Worm (Caenorhabditis elegans): ENCODE data around the gene sdf-9.
A peak's percentile ranks its signal among the peaks of the same experiment; 100 is the strongest.

Gene sdf-9

ce11 chrV:20778257-20778697 is 19.7 kb upstream of the sdf-9 start (continued):
- TF ChIP-seq vab-7 (GFP tag; IDR thresholded peaks at IDR 0.05), result peak; percentile 64; the same call in 1 of the 2 replicates
- peak; percentile 76 for TF ChIP-seq set-16 (GFP tag; IDR thresholded peaks at IDR 0.05)
- no peak for TF ChIP-seq lin-39 (tag; optimal IDR thresholded peaks at IDR 0.05)
- TF ChIP-seq skn-1 (tag; optimal IDR thresholded peaks at IDR 0.05), result no peak
- no peak for TF ChIP-seq ZK337.2 (GFP tag; IDR thresholded peaks at IDR 0.05)
- peak; percentile 92 for TF ChIP-seq nhr-25 (tag; optimal IDR thresholded peaks at IDR 0.05; ENCODE audit: borderline replicate concordance, insufficient read depth)
- TF ChIP-seq daf-16 (GFP tag; optimal IDR thresholded peaks at IDR 0.05), result peak; percentile 80 to 84
- TF ChIP-seq daf-16 (tag; optimal IDR thresholded peaks at IDR 0.05), result peak; percentile 72
- peak; percentile 44 for TF ChIP-seq Y5F2A.4 (GFP tag; optimal IDR thresholded peaks at IDR 0.05)
- peak; percentile 87 for TF ChIP-seq zfp-3 (GFP tag; conservative IDR thresholded peaks at IDR 0.05)
- peak; percentile 65 for TF ChIP-seq lin-38 (GFP tag; IDR thresholded peaks at IDR 0.05)
- no peak for TF ChIP-seq Y105C5A.15 (GFP tag; IDR thresholded peaks at IDR 0.05)
- TF ChIP-seq unc-39 (tag; optimal IDR thresholded peaks at IDR 0.05), result no peak
- TF ChIP-seq arid-1 (GFP tag; conservative IDR thresholded peaks at IDR 0.05), result peak; percentile 83
- peak; percentile 69; the same call in 1 of the 2 replicates for TF ChIP-seq madf-9 (GFP tag; conservative IDR thresholded peaks at IDR 0.05)
- TF ChIP-seq php-3 (GFP tag; IDR thresholded peaks at IDR 0.05), result peak; percentile 72
- TF ChIP-seq lin-1 (GFP tag; IDR thresholded peaks at IDR 0.05), result peak; percentile 78
- no peak for TF ChIP-seq R02D3.7 (tag; optimal IDR thresholded peaks at IDR 0.05)
- TF ChIP-seq tag-97 (GFP tag; IDR thresholded peaks at IDR 0.05), result no peak
- peak; percentile 93; the same call in 1 of the 2 replicates for TF ChIP-seq ceh-20 (GFP tag; IDR thresholded peaks at IDR 0.05)
- TF ChIP-seq lin-15B (tag; optimal IDR thresholded peaks at IDR 0.05), result no peak
- peak; percentile 83 for TF ChIP-seq duxl-1 (tag; optimal IDR thresholded peaks at IDR 0.05; ENCODE audit: poor library complexity)
- peak in 1 of 2 experiments; percentile 100 for TF ChIP-seq unc-62 (GFP tag; optimal IDR thresholded peaks at IDR 0.05 in 1 of 2)
- no peak for TF ChIP-seq unc-62 (tag; optimal IDR thresholded peaks at IDR 0.05)
- TF ChIP-seq nhr-48 (tag; optimal IDR thresholded peaks at IDR 0.05), result peak; percentile 97
- TF ChIP-seq T26A8.4 (GFP tag; IDR thresholded peaks at IDR 0.05), result peak; percentile 84
- peak; percentile 6 for TF ChIP-seq ceh-28 (tag; optimal IDR thresholded peaks at IDR 0.05)
- TF ChIP-seq spr-1 (tag; optimal IDR thresholded peaks at IDR 0.05), result peak; percentile 89
- peak; percentile 40 for TF ChIP-seq ztf-7 (tag; optimal IDR thresholded peaks at IDR 0.05)
- TF ChIP-seq nhr-6 (tag; optimal IDR thresholded peaks at IDR 0.05), result peak; percentile 79
- TF ChIP-seq T20F7.1 (GFP tag; optimal IDR thresholded peaks at IDR 0.05), result peak; percentile 71

ce11 chrV:20778886-20779285 is 19.1 kb upstream of the sdf-9 start:
- TF ChIP-seq F26F4.8 (GFP tag; conservative IDR thresholded peaks at IDR 0.05) (no peak), nhr-28 (tag; optimal IDR thresholded peaks at IDR 0.05) (peak; percentile 48), ceh-28 (tag; optimal IDR thresholded peaks at IDR 0.05) (peak; percentile 10), dmd-6 (GFP tag; IDR thresholded peaks at IDR 0.05) (peak; percentile 36; the same call in 1 of the 2 replicates), unc-39 (tag; optimal IDR thresholded peaks at IDR 0.05) (no peak), daf-16 (GFP tag; optimal IDR thresholded peaks at IDR 0.05) (no peak), daf-16 (tag; optimal IDR thresholded peaks at IDR 0.05) (peak; percentile 71), hlh-30 (tag; optimal IDR thresholded peaks at IDR 0.05; ENCODE audit: insufficient read depth) (peak; percentile 53), ama-1 (optimal IDR thresholded peaks at IDR 0.05) (peak; percentile 14), pqm-1 (tag; optimal IDR thresholded peaks at IDR 0.05) (peak; percentile 13), mxl-3 (GFP tag; optimal IDR thresholded peaks at IDR 0.05) (peak; percentile 2), dve-1 (tag; optimal IDR thresholded peaks at IDR 0.05; ENCODE audit: insufficient read depth) (peak; percentile 22), hlh-11 (tag; optimal IDR thresholded peaks at IDR 0.05) (peak; percentile 56), fos-1 (tag; optimal IDR thresholded peaks at IDR 0.05) (no peak)
